Fruit fly (Drosophila melanogaster): ENCODE measurements around the gene Strump.
A peak's percentile ranks its signal among the peaks of the same experiment; 100 is the strongest.

Gene Strump

DNA sequence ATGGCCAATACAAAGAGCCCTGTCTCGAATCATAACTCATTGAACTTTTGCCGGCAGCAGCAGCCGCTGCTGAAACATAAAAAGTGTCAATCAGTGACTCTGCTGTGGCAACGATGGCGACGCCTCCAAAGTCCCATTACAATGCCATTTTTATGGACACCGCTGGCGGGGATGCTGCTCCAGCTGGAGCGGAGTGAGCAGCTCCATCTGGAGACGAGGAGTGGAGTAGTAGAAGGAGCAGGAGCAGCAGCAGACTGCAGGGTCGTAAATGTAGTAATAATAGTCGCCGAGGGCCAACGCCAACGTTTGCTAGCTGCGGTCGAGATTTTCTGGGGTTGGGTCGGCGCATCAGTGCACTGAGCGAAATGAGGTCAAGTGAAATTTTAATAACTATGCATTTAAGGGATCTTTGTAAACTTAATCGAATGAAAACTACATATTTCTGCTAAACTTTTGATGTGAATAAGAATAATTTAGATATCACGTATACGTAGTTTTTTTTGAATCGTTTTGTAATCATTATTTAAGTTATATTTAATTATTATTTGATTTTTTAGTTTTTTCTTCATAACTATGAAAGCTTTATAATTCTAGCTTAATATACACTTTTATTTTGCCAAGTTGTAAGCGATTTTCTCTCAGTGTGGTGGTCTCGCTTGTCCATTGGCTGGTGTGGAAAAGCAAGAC, 46.8 kb downstream of the Strump start (continued):
- TF ChIP-seq zen (tag; optimal IDR thresholded peaks at IDR 0.05) (no peak), CG11504 (tag; optimal IDR thresholded peaks at IDR 0.05) (peak; percentile 13), sna (GFP tag; IDR thresholded peaks at IDR 0.05; ENCODE audit: partially characterized antibody) (no peak), Ets65A (GFP tag) (peak; percentile 36), CG1602 (GFP tag; optimal IDR thresholded peaks at IDR 0.05) (no peak), HLH3B (GFP tag; IDR thresholded peaks at IDR 0.05) (no peak), ssp (GFP tag; IDR thresholded peaks at IDR 0.05) (no peak), dpn (GFP tag; optimal IDR thresholded peaks at IDR 0.05) (no peak)

DNA sequence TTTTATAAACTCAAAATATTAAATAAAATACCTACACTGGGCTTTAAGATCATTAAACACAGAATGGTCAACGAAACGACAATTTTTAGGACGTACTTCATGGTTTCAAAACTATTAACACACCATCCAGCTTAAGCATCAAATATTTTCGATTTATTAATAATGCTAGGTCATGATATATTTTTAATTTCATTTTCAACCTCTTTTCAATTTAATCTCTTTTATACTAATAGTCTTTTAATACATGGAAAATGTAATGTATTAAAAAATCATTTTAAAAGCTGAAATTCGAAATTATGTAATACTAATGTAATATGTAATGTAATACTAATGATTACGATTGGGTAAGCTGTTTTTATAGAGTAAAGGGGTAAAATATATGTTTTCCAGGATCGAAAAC, 48.2 kb downstream of the Strump start, which contains the start of gene CG33796:
CG33796 (minus strand) TSS at position 101 of the 400 bp plus-strand sequence.
- TF ChIP-seq hbn (GFP tag; IDR thresholded peaks at IDR 0.05; ENCODE audit: partially characterized antibody) (no peak), CG18599 (GFP tag; optimal IDR thresholded peaks at IDR 0.05) (no peak), Ada2b (GFP tag; IDR thresholded peaks at IDR 0.05) (no peak), CG42726 (GFP tag; IDR thresholded peaks at IDR 0.05; ENCODE audit: partially characterized antibody) (no peak), CG13296 (GFP tag; optimal IDR thresholded peaks at IDR 0.05) (no peak), CG6175 (GFP tag; IDR thresholded peaks at IDR 0.05) (no peak), Lhr (GFP tag; optimal IDR thresholded peaks at IDR 0.05) (no peak), CG7839 (tag; optimal IDR thresholded peaks at IDR 0.05) (no peak), tll (GFP tag; optimal IDR thresholded peaks at IDR 0.05) (no peak), gem (tag; optimal IDR thresholded peaks at IDR 0.05) (no peak), CG1024 (GFP tag; IDR thresholded peaks at IDR 0.05) (no peak), Med (GFP tag) (no peak), lbe (GFP tag; optimal IDR thresholded peaks at IDR 0.05) (no peak), CG4360 (GFP tag; IDR thresholded peaks at IDR 0.05) (no peak), stwl (tag; optimal IDR thresholded peaks at IDR 0.05) (no peak), Max (GFP tag; optimal IDR thresholded peaks at IDR 0.05) (no peak), CG32532 (GFP tag; IDR thresholded peaks at IDR 0.05) (no peak)

DNA sequence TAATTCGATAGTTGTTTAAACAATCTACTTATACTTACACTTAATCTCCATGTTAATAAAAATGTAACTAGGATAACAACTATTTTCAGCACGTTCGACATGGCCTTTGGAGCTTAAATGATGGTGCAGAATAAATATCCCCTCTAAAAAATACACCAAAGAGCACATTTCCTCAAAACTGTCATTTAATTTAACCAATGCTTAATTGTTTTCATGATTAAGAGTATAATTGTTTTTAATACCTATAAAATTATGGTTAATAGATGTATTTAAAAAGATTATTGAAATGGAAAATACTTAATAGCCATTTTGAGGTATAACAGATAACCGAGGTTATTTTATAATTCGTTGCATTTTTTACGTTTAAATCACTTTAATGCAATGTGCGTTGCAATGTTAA, 49.5 kb downstream of the Strump start, which contains the start of gene CG33795:
CG33795 (minus strand) TSS at position 101 of the 400 bp plus-strand sequence.
- no peak for TF ChIP-seq CG4404 (GFP tag; IDR thresholded peaks at IDR 0.05)
- no peak for TF ChIP-seq Kr (GFP tag; optimal IDR thresholded peaks at IDR 0.05)
- TF ChIP-seq NK7.1 (GFP tag; optimal IDR thresholded peaks at IDR 0.05) = no peak
- TF ChIP-seq CG2116 (GFP tag; optimal IDR thresholded peaks at IDR 0.05) = no peak
- no peak for TF ChIP-seq CG11723 (GFP tag; optimal IDR thresholded peaks at IDR 0.05)
- no peak for TF ChIP-seq otp (GFP tag; IDR thresholded peaks at IDR 0.05)
- no peak for TF ChIP-seq Neu2 (GFP tag; optimal IDR thresholded peaks at IDR 0.05; ENCODE audit: borderline replicate concordance)
- TF ChIP-seq HmgZ (tag; optimal IDR thresholded peaks at IDR 0.05) = no peak
- no peak for TF ChIP-seq sr (GFP tag; IDR thresholded peaks at IDR 0.05)
- no peak for TF ChIP-seq chn (GFP tag; optimal IDR thresholded peaks at IDR 0.05)
- TF ChIP-seq CG11456 (GFP tag; IDR thresholded peaks at IDR 0.05) = no peak
- TF ChIP-seq CG15269 (tag; optimal IDR thresholded peaks at IDR 0.05) = no peak
- no peak for TF ChIP-seq Trl (optimal IDR thresholded peaks at IDR 0.05)
- TF ChIP-seq Trl (GFP tag; optimal IDR thresholded peaks at IDR 0.05) = no peak
- no peak for TF ChIP-seq bigmax (GFP tag; optimal IDR thresholded peaks at IDR 0.05)
- TF ChIP-seq CG32772 (GFP tag; IDR thresholded peaks at IDR 0.05) = no peak
- TF ChIP-seq fd102C (GFP tag; optimal IDR thresholded peaks at IDR 0.05) = no peak
- TF ChIP-seq mld (GFP tag; IDR thresholded peaks at IDR 0.05; ENCODE audit: partially characterized antibody) = no peak
- no peak for TF ChIP-seq Ravus (GFP tag; IDR thresholded peaks at IDR 0.05)
- no peak for TF ChIP-seq Mes4 (GFP tag; optimal IDR thresholded peaks at IDR 0.05)
- TF ChIP-seq tin (GFP tag; optimal IDR thresholded peaks at IDR 0.05) = no peak
